Worm (Caenorhabditis elegans) whole organism, L4/young adult: ENCODE data around the gene C31B8.12.

Experiments used
- W03F9.2 ChIP-seq: fragments of 150-350 bp; optimal IDR thresholded peaks from 2 replicates; lab custom pipeline; 2014; ENCODE audit warnings: missing biosample characterization, missing genetic modification characterization
- dao-5 ChIP-seq: sonication (generic microtip); optimal IDR thresholded peaks from 2 replicates; lab custom pipeline; 2016; ENCODE audit warnings: missing genotype, missing genetic modification characterization, moderate library complexity, missing compliant biosample characterization
- him-1 ChIP-seq: sonication (generic microtip); optimal IDR thresholded peaks from 2 replicates; lab custom pipeline; 2016; ENCODE audit warnings: missing genotype, missing genetic modification reagents, missing genetic modification characterization, missing compliant biosample characterization

Gene C31B8.12

DNA sequence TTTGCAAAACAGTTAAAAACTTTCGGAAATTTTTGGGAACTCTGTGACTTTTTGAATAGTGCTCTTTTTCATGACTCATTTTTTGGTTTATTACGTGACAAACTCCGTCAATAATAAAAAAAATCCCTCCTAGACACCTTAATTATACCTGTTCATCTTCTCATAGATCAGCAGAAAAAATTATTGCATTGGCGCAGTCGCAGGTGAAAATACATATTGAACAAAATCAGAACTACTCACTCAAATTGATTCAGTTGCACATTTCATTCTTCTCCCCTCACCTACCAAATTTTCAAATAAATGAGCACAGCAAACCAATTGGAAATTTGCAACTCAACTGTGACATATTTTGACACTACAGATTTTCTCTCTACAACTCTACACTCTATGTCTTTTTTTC lies 34.5 kb downstream of the C31B8.12 start, which contains the start of gene srh-127:
Gene srh-127 (plus strand): TSS at position 301 of the 400 bp plus-strand sequence.
- no peak for TF ChIP-seq dao-5 (tag; lab: Kevin White, UChicago)
- no peak for TF ChIP-seq him-1 (tag; lab: Kevin White, UChicago)
- no peak for TF ChIP-seq W03F9.2

DNA sequence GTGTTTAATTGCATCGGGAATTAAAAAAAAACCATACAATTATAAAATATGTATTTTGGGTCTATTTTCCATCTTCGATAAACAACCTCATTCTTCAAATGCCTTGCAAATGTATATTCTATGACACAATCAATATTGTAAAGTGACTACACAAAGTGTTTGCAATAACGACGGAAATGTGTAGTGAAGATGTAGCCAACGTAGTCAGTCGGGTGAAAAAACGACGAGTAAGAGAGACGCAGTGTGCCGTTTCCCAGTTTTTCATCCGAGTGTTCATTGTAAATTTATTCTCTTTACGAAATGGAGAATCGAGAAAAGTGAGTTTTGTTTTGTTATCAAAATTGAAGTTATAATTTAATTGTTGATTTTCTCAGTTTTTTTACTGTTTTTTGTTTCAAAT lies 35.5 kb downstream of the C31B8.12 start, which contains the start of gene F37B4.15:
Gene F37B4.15 (plus strand): TSS at position 301 of the 400 bp plus-strand sequence.
- no peak for TF ChIP-seq W03F9.2
- no peak for TF ChIP-seq dao-5 (tag; lab: Kevin White, UChicago)
- no peak for TF ChIP-seq him-1 (tag; lab: Kevin White, UChicago)

- TF ChIP-seq W03F9.2 (no peak), him-1 (tag; lab: Kevin White, UChicago) (no peak), dao-5 (tag; lab: Kevin White, UChicago) (no peak)
Observed at ce11 chrV:2888681-2889080, 38.8 kb downstream of the C31B8.12 start, which contains the start of gene srw-4. Gene srw-4, minus strand, starts transcription at chrV:2888781.

ce11 chrV:2888265-2888664 lies 39.2 kb downstream of the C31B8.12 start:
- TF ChIP-seq dao-5 (tag; lab: Kevin White, UChicago) (no peak), W03F9.2 (no peak), him-1 (tag; lab: Kevin White, UChicago) (no peak)

- TF ChIP-seq W03F9.2 (no peak), dao-5 (tag; lab: Kevin White, UChicago) (no peak), him-1 (tag; lab: Kevin White, UChicago) (no peak)
Observed at ce11 chrV:2884411-2884810, 43.0 kb downstream of the C31B8.12 start, which contains the start of gene sre-24. Gene sre-24, plus strand, starts transcription at chrV:2884711.

- TF ChIP-seq him-1 (tag; lab: Kevin White, UChicago): no peak
- no peak for TF ChIP-seq dao-5 (tag; lab: Kevin White, UChicago)
- no peak for TF ChIP-seq W03F9.2
Observed at ce11 chrV:2883097-2883496, 44.4 kb downstream of the C31B8.12 start.

- no peak for TF ChIP-seq him-1 (tag; lab: Kevin White, UChicago)
- no peak for TF ChIP-seq W03F9.2
- TF ChIP-seq dao-5 (tag; lab: Kevin White, UChicago): no peak
Observed at ce11 chrV:2881565-2881964, 45.9 kb downstream of the C31B8.12 start.

ce11 chrV:2881016-2881415 lies 46.4 kb downstream of the C31B8.12 start, which contains the start of gene ifc-1:
Gene ifc-1, plus strand, starts transcription at chrV:2881393.
- no peak for TF ChIP-seq him-1 (tag; lab: Kevin White, UChicago)
- TF ChIP-seq dao-5 (tag; lab: Kevin White, UChicago): no peak
- no peak for TF ChIP-seq W03F9.2

- no peak for TF ChIP-seq him-1 (tag; lab: Kevin White, UChicago)
- no peak for TF ChIP-seq W03F9.2
- no peak for TF ChIP-seq dao-5 (tag; lab: Kevin White, UChicago)
Observed at ce11 chrV:2880356-2880755, 47.1 kb downstream of the C31B8.12 start.

ce11 chrV:2879801-2880200 lies 47.7 kb downstream of the C31B8.12 start, which contains the start of gene str-39:
Gene str-39, minus strand, starts transcription at chrV:2879901.
- TF ChIP-seq W03F9.2: no peak
- no peak for TF ChIP-seq him-1 (tag; lab: Kevin White, UChicago)
- TF ChIP-seq dao-5 (tag; lab: Kevin White, UChicago): no peak

DNA sequence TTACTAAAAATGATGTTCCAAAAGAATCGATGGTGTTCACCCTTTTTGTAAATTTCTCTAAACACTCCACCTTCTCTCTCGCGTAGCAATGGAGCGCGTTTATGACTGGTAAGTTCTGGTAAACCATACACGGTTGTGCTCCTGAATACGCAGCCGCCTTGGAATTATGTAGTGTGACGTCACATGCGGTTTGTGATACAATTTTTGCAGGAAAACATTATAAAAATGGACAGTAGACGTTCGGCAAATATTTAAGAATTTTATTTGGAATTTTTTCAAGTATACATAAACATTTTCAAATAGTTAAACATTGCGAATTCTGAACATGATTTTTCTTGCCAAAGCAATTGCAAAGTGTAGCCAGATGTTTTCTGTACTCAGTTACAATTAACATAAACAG lies 49.9 kb downstream of the C31B8.12 start, which contains the start of gene F37B4.10:
Gene F37B4.10 (minus strand): TSS at position 101 of the 400 bp plus-strand sequence.
- TF ChIP-seq W03F9.2: no peak
- no peak for TF ChIP-seq him-1 (tag; lab: Kevin White, UChicago)
- no peak for TF ChIP-seq dao-5 (tag; lab: Kevin White, UChicago)

DNA sequence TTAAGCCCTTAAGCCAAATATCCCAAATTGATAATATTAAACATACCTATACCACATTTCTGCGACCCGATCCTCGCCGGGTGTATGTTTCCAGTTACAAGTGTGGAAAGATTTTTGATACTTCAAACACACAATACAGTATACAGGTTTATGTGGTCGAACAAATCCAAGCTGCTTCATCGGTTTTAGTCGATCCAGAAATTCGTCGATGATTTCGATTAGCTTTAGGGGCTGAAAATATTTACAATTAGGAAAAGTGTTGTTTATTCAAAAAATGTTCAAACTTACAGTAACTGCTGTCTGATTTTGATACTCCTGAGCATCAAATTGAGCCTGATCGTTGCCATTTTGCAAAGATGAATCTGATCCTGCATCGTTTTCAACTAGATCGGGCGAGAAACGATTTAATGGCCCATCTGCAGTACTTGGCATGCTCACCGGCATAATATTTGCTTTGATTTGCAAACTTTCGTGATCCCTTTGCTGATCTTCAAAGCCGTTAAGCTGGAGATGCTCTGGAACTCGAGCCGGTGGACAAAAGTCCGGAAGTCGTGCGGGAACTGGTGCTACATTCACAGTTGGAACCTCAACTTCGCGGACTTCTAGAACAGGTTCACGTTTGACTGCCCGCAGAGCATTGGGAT lies 51.1 kb downstream of the C31B8.12 start:
- no peak for TF ChIP-seq W03F9.2
- TF ChIP-seq dao-5 (tag; lab: Kevin White, UChicago): no peak

DNA sequence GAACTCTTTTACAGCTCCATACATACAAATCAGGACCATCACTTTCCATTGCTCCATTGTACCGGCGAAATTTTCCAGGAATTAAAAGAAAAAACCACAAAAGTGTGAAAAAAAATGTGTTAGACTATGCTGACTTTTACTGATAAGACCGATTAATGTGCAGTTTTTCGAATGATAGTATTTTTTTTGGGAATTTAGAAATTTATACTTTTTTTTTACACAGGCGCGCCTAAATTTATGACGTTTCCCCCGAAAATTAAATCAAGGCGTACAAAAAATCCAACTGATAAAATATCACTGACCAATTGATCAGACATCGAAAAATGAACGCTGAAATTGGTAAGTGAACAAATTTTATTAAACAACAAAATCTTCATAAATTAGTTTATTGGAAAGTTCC lies 52.0 kb downstream of the C31B8.12 start, which contains the start of gene folt-2:
Gene folt-2 (minus strand): TSS at position 179 of the 400 bp plus-strand sequence.
- TF ChIP-seq W03F9.2: no peak
- TF ChIP-seq him-1 (tag; lab: Kevin White, UChicago): no peak
- TF ChIP-seq dao-5 (tag; lab: Kevin White, UChicago): no peak
